Worm (Caenorhabditis elegans) whole organism, young adult: ENCODE data around the gene F13A2.3.

Experiments used
- C17E4.6 ChIP-seq: fragments of 200-800 bp; sonication (Bioruptor generic); IDR thresholded peaks from 2 replicates; pipeline ENCODE4 v1.3.6; 2022; ENCODE audit warnings: missing genetic modification reagents, missing genetic modification characterization, missing compliant biosample characterization
- F33H1.4 ChIP-seq: fragments of 200-800 bp; sonication (Bioruptor generic); IDR thresholded peaks from 2 replicates; pipeline ENCODE4 v1.3.6; 2022; ENCODE audit warnings: missing genetic modification reagents, missing genetic modification characterization, missing compliant biosample characterization
- F37B4.10 ChIP-seq: fragments of 200-800 bp; sonication (Bioruptor generic); IDR thresholded peaks from 2 replicates; pipeline ENCODE4 v1.3.6; 2022; ENCODE audit warnings: missing genetic modification characterization, missing compliant biosample characterization
- F49E8.2 ChIP-seq: sonication (generic microtip); optimal IDR thresholded peaks from 3 replicates; lab custom pipeline; 2017; ENCODE audit warnings: missing genetic modification characterization, mild to moderate bottlenecking, missing compliant biosample characterization, antibody characterized with exemption, moderate library complexity; ENCODE audit not compliant: insufficient read depth
- F57C9.4 ChIP-seq: sonication (generic microtip); optimal IDR thresholded peaks from 2 replicates; lab custom pipeline; 2017; ENCODE audit warnings: mild to moderate bottlenecking, missing genetic modification characterization, missing compliant biosample characterization
- athp-1 ChIP-seq: sonication (generic microtip); optimal IDR thresholded peaks from 2 replicates; lab custom pipeline; 2017; ENCODE audit warnings: mild to moderate bottlenecking, missing genetic modification characterization, missing compliant biosample characterization
- bed-2 ChIP-seq: fragments of 200-800 bp; sonication (Bioruptor generic); IDR thresholded peaks from 2 replicates; pipeline ENCODE4 v1.3.6; 2022; ENCODE audit warnings: missing genetic modification reagents, missing genetic modification characterization, missing compliant biosample characterization
- ceh-100 ChIP-seq: fragments of 200-800 bp; sonication (Bioruptor generic); IDR thresholded peaks from 2 replicates; pipeline ENCODE4 v1.3.6; 2022; ENCODE audit warnings: missing genetic modification reagents, missing genetic modification characterization, missing compliant biosample characterization
- ceh-58 ChIP-seq: fragments of 200-800 bp; sonication (Bioruptor generic); IDR thresholded peaks from 2 replicates; pipeline ENCODE4 v1.3.6; 2022; ENCODE audit warnings: missing genetic modification characterization, missing compliant biosample characterization
- dpff-1 ChIP-seq: sonication (generic microtip); optimal IDR thresholded peaks from 2 replicates; lab custom pipeline; 2017; ENCODE audit warnings: mild to moderate bottlenecking, missing genetic modification characterization, missing compliant biosample characterization
- egl-18 ChIP-seq: fragments of 200-800 bp; sonication (Bioruptor generic); IDR thresholded peaks from 2 replicates; pipeline ENCODE4 v1.3.6; 2022; ENCODE audit warnings: missing genetic modification reagents, missing genetic modification characterization, missing compliant biosample characterization
- lin-54 ChIP-seq: fragments of 200-800 bp; sonication (Bioruptor generic); optimal IDR thresholded peaks from 2 replicates; lab custom pipeline; 2018; ENCODE audit warnings: mild to moderate bottlenecking, missing genetic modification characterization, missing compliant biosample characterization
- madf-3 ChIP-seq: fragments of 200-800 bp; sonication (Bioruptor generic); IDR thresholded peaks from 2 replicates; pipeline ENCODE4 v1.3.6; 2022; ENCODE audit warnings: missing genetic modification reagents, missing genetic modification characterization, missing compliant biosample characterization
- madf-6 ChIP-seq: fragments of 200-800 bp; sonication (Bioruptor generic); IDR thresholded peaks from 2 replicates; pipeline ENCODE4 v1.3.6; 2022; ENCODE audit warnings: missing genetic modification reagents, missing genetic modification characterization, missing compliant biosample characterization
- mcd-1 ChIP-seq: fragments of 200-800 bp; sonication (Bioruptor generic); IDR thresholded peaks from 2 replicates; pipeline ENCODE4 v1.3.6; 2022; ENCODE audit warnings: missing genetic modification reagents, missing genetic modification characterization, missing compliant biosample characterization
- nfyb-1 ChIP-seq: fragments of 200-800 bp; sonication (Bioruptor generic); IDR thresholded peaks from 2 replicates; pipeline ENCODE4 v1.3.6; 2022; ENCODE audit warnings: missing genetic modification reagents, missing genetic modification characterization, missing compliant biosample characterization
- nhr-27 ChIP-seq: fragments of 200-800 bp; sonication (Bioruptor generic); optimal IDR thresholded peaks from 2 replicates; lab custom pipeline; 2018; ENCODE audit warnings: mild to moderate bottlenecking, missing genetic modification characterization, moderate library complexity, missing compliant biosample characterization
- pbrm-1 ChIP-seq: fragments of 200-800 bp; sonication (Bioruptor generic); IDR thresholded peaks from 2 replicates; pipeline ENCODE4 v1.3.6; 2022; ENCODE audit warnings: missing genetic modification reagents, missing genetic modification characterization, missing compliant biosample characterization
- sdz-38 ChIP-seq: sonication (generic microtip); optimal IDR thresholded peaks from 2 replicates; lab custom pipeline; 2016; ENCODE audit warnings: missing genotype, missing genetic modification characterization, missing compliant biosample characterization
- tlf-1 ChIP-seq: fragments of 200-800 bp; sonication (Bioruptor generic); optimal IDR thresholded peaks from 2 replicates; lab custom pipeline; 2018; ENCODE audit warnings: mild to moderate bottlenecking, missing genetic modification characterization, missing compliant biosample characterization
- xnd-1 ChIP-seq: sonication (generic microtip); optimal IDR thresholded peaks from 2 replicates; lab custom pipeline; 2016; ENCODE audit warnings: missing genotype, missing genetic modification reagents, missing genetic modification characterization, missing compliant biosample characterization
- zim-3 ChIP-seq: sonication (generic microtip); optimal IDR thresholded peaks from 2 replicates; lab custom pipeline; 2017; ENCODE audit warnings: mild to moderate bottlenecking, missing genetic modification characterization, moderate library complexity, missing compliant biosample characterization
- ztf-25 ChIP-seq: fragments of 200-800 bp; sonication (Bioruptor generic); IDR thresholded peaks from 2 replicates; pipeline ENCODE4 v1.3.6; 2022; ENCODE audit warnings: missing genetic modification reagents, missing genetic modification characterization, missing compliant biosample characterization
- ztf-6 ChIP-seq: fragments of 200-800 bp; sonication (Bioruptor generic); IDR thresholded peaks from 2 replicates; pipeline ENCODE4 v1.3.6; 2022; ENCODE audit warnings: missing genetic modification reagents, missing genetic modification characterization, missing compliant biosample characterization

F13A2.3 gene

ce11 chrV:4346325-4346724, 49.8 kb downstream of the F13A2.3 start, which contains the start of gene hpo-18:
Gene hpo-18, minus strand, starts transcription at chrV:4346425.
- no peak for TF ChIP-seq sdz-38 (tag; lab: Kevin White, UChicago)
- no peak for TF ChIP-seq xnd-1 (tag; lab: Kevin White, UChicago)
- TF ChIP-seq nhr-27 (tag; lab: Kevin White, UChicago), result no peak
- no peak for TF ChIP-seq madf-3 (GFP tag; lab: Robert Waterston, UW)

ce11 chrV:4345714-4346113, 50.4 kb downstream of the F13A2.3 start, which contains the start of gene figl-1:
Gene figl-1, minus strand, starts transcription at chrV:4345999.
- TF ChIP-seq C17E4.6 (GFP tag; lab: Robert Waterston, UW), result no peak
- no peak for TF ChIP-seq ztf-25 (GFP tag; lab: Robert Waterston, UW)
- TF ChIP-seq ceh-58 (GFP tag; lab: Robert Waterston, UW), result no peak
- no peak for TF ChIP-seq egl-18 (GFP tag; lab: Robert Waterston, UW)
- peak; percentile 40; the same call in 1 of the 2 replicates for TF ChIP-seq mcd-1 (GFP tag; lab: Robert Waterston, UW)
- TF ChIP-seq athp-1 (tag; lab: Kevin White, UChicago), result peak; percentile 10
- TF ChIP-seq nfyb-1, result peak; percentile 56
- TF ChIP-seq madf-6 (GFP tag; lab: Robert Waterston, UW), result peak; percentile 47
- no peak for TF ChIP-seq bed-2 (GFP tag; lab: Robert Waterston, UW)
- TF ChIP-seq tlf-1 (GFP tag; lab: Kevin White, UChicago), result no peak
- peak; percentile 32 for TF ChIP-seq lin-54 (GFP tag; lab: Kevin White, UChicago)
- TF ChIP-seq F49E8.2, result peak; percentile 27
- TF ChIP-seq pbrm-1 (GFP tag; lab: Robert Waterston, UW), result peak; percentile 23; the same call in 1 of the 2 replicates
- 0 out of 2 replicates have a peak, but pooled peaks have one; percentile 59 for TF ChIP-seq madf-3 (GFP tag; lab: Robert Waterston, UW)
- TF ChIP-seq F57C9.4 (tag; lab: Kevin White, UChicago), result no peak
- peak; percentile 25; the same call in 1 of the 2 replicates for TF ChIP-seq F33H1.4 (GFP tag; lab: Robert Waterston, UW)
- no peak for TF ChIP-seq sdz-38 (tag; lab: Kevin White, UChicago)
- TF ChIP-seq zim-3, result peak; percentile 12
- TF ChIP-seq ceh-100 (GFP tag; lab: Robert Waterston, UW), result no peak
- no peak for TF ChIP-seq dpff-1
- TF ChIP-seq F37B4.10 (GFP tag; lab: Robert Waterston, UW), result no peak
- TF ChIP-seq ztf-6 (GFP tag; lab: Robert Waterston, UW), result no peak
- TF ChIP-seq, all 124 proteins: peak for 10
